Worm (Caenorhabditis elegans) whole organism, mixed stage, embryonic: ENCODE data around the gene F41H10.1.

Experiments
- elt-1 ChIP-seq: sonication (generic microtip); optimal IDR thresholded peaks from 2 replicates; lab custom pipeline; 2017; ENCODE audit warnings: missing genetic modification characterization, mild to moderate bottlenecking, missing compliant biosample characterization, antibody characterized with exemption, moderate library complexity, borderline replicate concordance; ENCODE audit not compliant: insufficient read depth
- elt-3 ChIP-seq: fragments of 150-350 bp; optimal IDR thresholded peaks from 2 replicates; lab custom pipeline; 2014; ENCODE audit warnings: missing biosample characterization, missing genetic modification characterization
- flh-1 ChIP-seq: fragments of 200-800 bp; sonication (Bioruptor generic); optimal IDR thresholded peaks from 2 replicates; lab custom pipeline; 2018; ENCODE audit warnings: mild to moderate bottlenecking, missing genetic modification characterization, moderate library complexity, missing compliant biosample characterization
- nhr-28 ChIP-seq: fragments of 150-350 bp; optimal IDR thresholded peaks from 2 replicates; lab custom pipeline; 2014; ENCODE audit warnings: missing biosample characterization, missing genetic modification characterization
- unc-62 ChIP-seq: fragments of 150-350 bp; optimal IDR thresholded peaks from 2 replicates; lab custom pipeline; 2014; ENCODE audit warnings: missing biosample characterization, missing genetic modification reagents, missing genetic modification characterization

ce11 chrIV:5409112-5409511, 26.4 kb downstream of the F41H10.1 start:
- no peak for TF ChIP-seq elt-3 (tag; lab: Kevin White, UChicago)
- no peak for TF ChIP-seq unc-62
- TF ChIP-seq flh-1 (GFP tag; lab: Kevin White, UChicago), result no peak
- TF ChIP-seq elt-1, result no peak
- TF ChIP-seq nhr-28 (tag; lab: Kevin White, UChicago), result no peak
